Fruit fly (Drosophila melanogaster): ENCODE results near the gene CG15721.

- no peak for TF ChIP-seq CTCF (optimal IDR thresholded peaks at IDR 0.05)
- no peak for TF ChIP-seq CG8478 (optimal IDR thresholded peaks at IDR 0.05)
Measured at dm6 chrX:12984224-12984623, 13.7 kb downstream of the CG15721 start, which contains the start of gene CG32643.

Data from S2 (cell line).